Worm (Caenorhabditis elegans) whole organism, early embryonic: Measurements from ENCODE around the gene rbbp-5.

Experiments used
- F13C5.2 ChIP-seq: sonication (generic microtip); optimal IDR thresholded peaks from 2 replicates; lab custom pipeline; 2017; ENCODE audit warnings: mild to moderate bottlenecking, missing genetic modification characterization, inconsistent platforms, missing compliant biosample characterization
- aly-1 ChIP-seq: sonication (generic microtip); optimal IDR thresholded peaks from 2 replicates; lab custom pipeline; 2016; ENCODE audit warnings: missing genetic modification characterization, missing compliant biosample characterization
- ceh-13 ChIP-seq: fragments of 200-800 bp; sonication (Bioruptor generic); optimal IDR thresholded peaks from 2 replicates; lab custom pipeline; 2018; ENCODE audit warnings: mild to moderate bottlenecking, missing genetic modification characterization, missing compliant biosample characterization
- hmbx-1 ChIP-seq: sonication (generic microtip); optimal IDR thresholded peaks from 2 replicates; lab custom pipeline; 2016; ENCODE audit warnings: mild to moderate bottlenecking, missing genetic modification characterization, missing compliant biosample characterization
- hmg-4 ChIP-seq: fragments of 200-800 bp; sonication (Bioruptor generic); optimal IDR thresholded peaks from 2 replicates; lab custom pipeline; 2018; ENCODE audit warnings: mild to moderate bottlenecking, missing genetic modification characterization, missing compliant biosample characterization
- hnd-1 ChIP-seq: sonication (generic microtip); optimal IDR thresholded peaks from 2 replicates; lab custom pipeline; 2016; ENCODE audit warnings: missing genetic modification characterization, missing compliant biosample characterization
- sea-1 ChIP-seq: fragments of 200-800 bp; sonication (Bioruptor generic); conservative IDR thresholded peaks from 2 replicates; pipeline ENCODE4 v1.3.6; 2022; ENCODE audit warnings: missing genetic modification characterization, missing compliant biosample characterization

rbbp-5 gene

ce11 chrII:6148369-6148768, 50.7 kb downstream of the rbbp-5 start:
- no peak for TF ChIP-seq ceh-13 (GFP tag; lab: Kevin White, UChicago)
- no peak for TF ChIP-seq F13C5.2
- no peak for TF ChIP-seq hmbx-1
- TF ChIP-seq aly-1 (tag; lab: Kevin White, UChicago) = no peak
- TF ChIP-seq sea-1 (GFP tag; lab: Robert Waterston, UW) = no peak
- TF ChIP-seq hnd-1 (tag; lab: Kevin White, UChicago) = no peak
- TF ChIP-seq hmg-4 = no peak
